Worm (Caenorhabditis elegans): Measurements from ENCODE around the gene pals-40.

pals-40 gene

DNA sequence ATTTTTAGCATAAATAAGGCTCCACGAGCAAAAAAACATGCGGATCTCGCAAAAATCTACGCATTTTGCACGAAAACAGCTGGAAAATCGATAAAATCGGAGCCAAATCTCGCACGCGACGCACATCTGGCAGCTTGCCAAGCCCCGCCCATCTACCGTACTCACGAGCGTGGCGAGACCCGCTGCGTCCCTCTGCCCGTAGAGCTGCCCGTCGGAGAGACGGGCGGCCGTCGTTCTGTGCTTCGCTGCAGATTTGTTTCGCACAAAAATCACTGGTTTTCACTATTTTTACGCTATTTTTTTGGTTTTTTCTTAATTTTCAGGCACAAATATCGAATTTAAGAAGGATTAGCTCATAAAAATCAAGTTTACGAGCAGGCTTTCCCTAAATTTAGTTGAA, 40.9 kb upstream of the pals-40 start (continued):
- TF ChIP-seq irx-1 (tag; optimal IDR thresholded peaks at IDR 0.05) (peak; percentile 69), nhr-19 (GFP tag; conservative IDR thresholded peaks at IDR 0.05) (peak; percentile 89), skn-1 (tag; optimal IDR thresholded peaks at IDR 0.05) (peak; percentile 87), nhr-85 (tag) (peak; percentile 93), lin-15B (tag; optimal IDR thresholded peaks at IDR 0.05) (peak; percentile 86), sox-4 (tag; optimal IDR thresholded peaks at IDR 0.05) (peak; percentile 48), ceh-82 (tag; optimal IDR thresholded peaks at IDR 0.05) (peak; percentile 85 to 97 (median 86)), ceh-90 (tag; optimal IDR thresholded peaks at IDR 0.05) (no peak), nhr-90 (tag; optimal IDR thresholded peaks at IDR 0.05; ENCODE audit: poor library complexity) (peak; percentile 85)

DNA sequence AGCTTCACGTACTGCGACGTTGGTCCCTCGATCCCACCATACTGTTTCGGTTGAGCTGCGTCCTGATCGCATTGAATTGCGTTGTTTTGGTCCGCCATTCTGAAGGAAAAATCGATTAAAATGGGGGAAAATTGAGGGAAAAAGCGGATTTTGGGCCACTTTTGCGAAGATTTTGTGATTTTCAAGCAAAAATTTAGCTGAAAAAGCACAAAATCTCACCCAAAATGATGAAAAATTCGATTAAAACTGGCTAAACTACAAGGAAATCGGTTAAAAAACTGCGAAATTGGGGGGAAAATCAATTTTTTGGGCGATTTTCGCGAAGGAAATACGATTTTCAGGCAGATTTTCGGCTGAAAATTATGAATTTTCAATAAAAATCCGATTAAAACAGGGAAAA, 39.3 kb upstream of the pals-40 start, which contains the start of gene elc-1:
TSS of gene elc-1 (minus strand) at position 101 of the 400 bp plus-strand sequence.
- no peak for TF ChIP-seq unc-98 (GFP tag; IDR thresholded peaks at IDR 0.05)
- TF ChIP-seq ceh-88 (GFP tag; IDR thresholded peaks at IDR 0.05), result no peak
- TF ChIP-seq aly-2 (tag; optimal IDR thresholded peaks at IDR 0.05), result no peak
- no peak for TF ChIP-seq elt-2 (tag; optimal IDR thresholded peaks at IDR 0.05)
- no peak for TF ChIP-seq lin-35 (GFP tag; optimal IDR thresholded peaks at IDR 0.05)
- TF ChIP-seq fkh-8 (tag; optimal IDR thresholded peaks at IDR 0.05), result no peak

DNA sequence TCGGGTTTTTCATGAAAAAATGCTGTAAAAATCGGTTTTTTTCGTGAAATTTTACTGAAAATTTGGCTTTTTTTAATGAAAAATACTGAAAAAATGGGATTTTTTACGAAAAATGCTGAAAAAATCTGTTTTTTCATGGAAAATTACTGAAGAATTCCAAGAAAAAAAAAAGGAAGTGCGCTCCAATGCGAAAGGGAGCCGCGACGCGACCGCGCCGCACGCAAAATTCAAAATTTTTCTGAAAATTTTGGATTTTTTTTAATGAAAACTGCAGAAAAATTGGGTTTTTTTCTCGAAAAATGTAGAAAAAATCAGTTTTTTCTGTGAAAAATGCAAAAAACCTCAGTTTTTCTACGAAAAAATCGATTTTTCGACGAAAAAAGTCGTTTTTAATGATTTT, 38.8 kb upstream of the pals-40 start:
- no peak for TF ChIP-seq alr-1 (tag; optimal IDR thresholded peaks at IDR 0.05; ENCODE audit: borderline replicate concordance)
- no peak for TF ChIP-seq ceh-88 (GFP tag; IDR thresholded peaks at IDR 0.05)
- TF ChIP-seq nhr-19 (GFP tag; conservative IDR thresholded peaks at IDR 0.05), result no peak
- TF ChIP-seq nhr-76 (tag; optimal IDR thresholded peaks at IDR 0.05), result no peak
- no peak for TF ChIP-seq fkh-8 (tag; optimal IDR thresholded peaks at IDR 0.05)
- TF ChIP-seq C16A3.4 (tag; optimal IDR thresholded peaks at IDR 0.05), result no peak
- no peak for TF ChIP-seq nhr-237 (tag; optimal IDR thresholded peaks at IDR 0.05)

DNA sequence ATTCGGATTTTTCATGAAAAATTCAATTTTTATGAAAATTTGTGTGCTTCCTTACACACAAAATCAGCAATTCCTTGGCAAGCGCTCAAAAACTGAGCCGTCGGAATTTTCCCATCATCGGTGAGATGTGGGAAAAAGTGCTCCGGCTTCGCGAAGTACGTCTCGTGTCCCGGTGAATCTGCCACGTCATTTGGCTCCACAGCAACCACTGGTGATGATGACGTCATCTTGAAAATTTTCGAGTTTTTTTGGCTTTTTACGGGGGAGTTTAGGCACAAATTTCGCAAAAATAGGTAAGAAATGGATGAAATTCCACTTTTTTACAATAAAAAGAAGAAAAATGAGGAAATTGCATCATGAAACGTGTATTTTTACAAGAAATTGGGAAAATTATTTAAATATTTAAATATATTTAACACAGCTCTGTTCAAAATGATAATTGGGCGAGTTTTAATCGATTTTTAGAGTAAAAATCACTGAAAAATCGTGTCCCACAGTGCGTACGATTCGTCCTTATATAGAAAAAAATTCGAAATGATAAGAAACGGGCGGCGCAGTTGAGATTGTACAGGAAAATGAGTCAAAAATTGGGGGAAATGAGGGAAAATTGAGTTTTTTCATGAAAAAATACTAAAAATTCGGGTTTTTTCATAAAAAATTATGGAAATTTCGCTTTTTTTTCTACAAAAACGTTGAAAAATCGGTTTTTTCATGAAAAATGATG, 36.2 kb upstream of the pals-40 start, which contains the start of gene Y82E9BR.14:
TSS of gene Y82E9BR.14 (minus strand) at position 227 of the 724 bp plus-strand sequence.
- no peak for TF ChIP-seq lin-39 (tag; optimal IDR thresholded peaks at IDR 0.05)
- no peak for TF ChIP-seq pag-3 (tag; optimal IDR thresholded peaks at IDR 0.05; ENCODE audit: borderline replicate concordance, insufficient read depth)
- TF ChIP-seq nhr-47 (tag; optimal IDR thresholded peaks at IDR 0.05), result no peak
- no peak for TF ChIP-seq lin-14 (GFP tag; optimal IDR thresholded peaks at IDR 0.05)
- TF ChIP-seq ceh-63 (GFP tag; optimal IDR thresholded peaks at IDR 0.05), result no peak
- TF ChIP-seq isw-1 (GFP tag; IDR thresholded peaks at IDR 0.05), result no peak
- TF ChIP-seq hpl-2 (GFP tag; optimal IDR thresholded peaks at IDR 0.05), result no peak
- no peak for TF ChIP-seq ceh-82 (tag; optimal IDR thresholded peaks at IDR 0.05)
- no peak for TF ChIP-seq vab-15 (tag; optimal IDR thresholded peaks at IDR 0.05)
- TF ChIP-seq ets-5 (GFP tag; IDR thresholded peaks at IDR 0.05), result no peak
- TF ChIP-seq C16A3.4 (tag; optimal IDR thresholded peaks at IDR 0.05), result no peak
- no peak for TF ChIP-seq elt-2 (tag; optimal IDR thresholded peaks at IDR 0.05)
- no peak for TF ChIP-seq ces-1 (GFP tag; optimal IDR thresholded peaks at IDR 0.05)
- TF ChIP-seq fkh-8 (tag; optimal IDR thresholded peaks at IDR 0.05), result no peak

DNA sequence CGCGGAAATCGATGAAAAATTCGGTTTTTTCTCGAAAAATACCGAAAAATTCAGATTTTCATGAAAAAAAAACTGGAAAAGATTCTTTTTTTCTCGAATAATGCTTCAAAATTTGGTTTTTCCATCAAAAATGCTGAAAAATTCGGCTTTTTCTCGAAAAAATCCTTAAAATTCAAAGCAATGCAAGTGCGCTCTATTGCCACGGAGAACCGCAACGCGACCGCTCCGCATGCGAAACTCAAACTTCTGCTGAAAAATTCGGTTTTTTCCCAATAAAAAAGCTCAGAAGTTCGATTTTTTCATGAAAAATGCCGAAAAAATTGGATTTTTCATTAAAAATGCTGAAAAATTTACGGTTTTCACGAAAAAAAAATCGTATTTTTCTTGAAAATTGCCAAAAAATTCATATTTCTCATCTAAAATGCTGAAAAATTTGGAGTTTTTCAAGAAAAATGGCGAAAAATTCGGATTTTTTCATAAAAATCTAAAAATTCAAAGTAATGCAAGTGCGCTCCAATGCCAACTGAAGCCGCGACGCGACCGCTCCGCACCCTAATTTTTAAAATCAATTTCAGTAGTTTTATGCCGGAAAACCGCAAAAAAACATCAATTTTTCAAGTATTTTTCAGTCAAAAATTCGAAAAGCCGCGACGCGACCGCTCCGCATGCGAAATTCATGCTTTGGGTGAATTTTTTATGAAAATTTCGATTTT, 35.5 kb upstream of the pals-40 start:
- TF ChIP-seq nhr-77 (tag; optimal IDR thresholded peaks at IDR 0.05), result no peak
- no peak for TF ChIP-seq nhr-76 (tag; optimal IDR thresholded peaks at IDR 0.05)
- TF ChIP-seq dpl-1 (GFP tag; optimal IDR thresholded peaks at IDR 0.05), result no peak
- no peak for TF ChIP-seq F16B12.6 (tag; optimal IDR thresholded peaks at IDR 0.05)
- TF ChIP-seq ets-5 (GFP tag; IDR thresholded peaks at IDR 0.05), result no peak
- no peak for TF ChIP-seq efl-1 (optimal IDR thresholded peaks at IDR 0.05)
- no peak for TF ChIP-seq efl-1 (GFP tag; optimal IDR thresholded peaks at IDR 0.05 in 1 of 2)
- TF ChIP-seq C16A3.4 (tag; optimal IDR thresholded peaks at IDR 0.05), result no peak
- TF ChIP-seq egl-27 (tag; optimal IDR thresholded peaks at IDR 0.05), result no peak
- no peak for TF ChIP-seq jun-1 (tag; optimal IDR thresholded peaks at IDR 0.05)
- no peak for TF ChIP-seq C04F5.9 (tag; optimal IDR thresholded peaks at IDR 0.05)
- TF ChIP-seq unc-62 (GFP tag; optimal IDR thresholded peaks at IDR 0.05), result no peak
- no peak for TF ChIP-seq mdl-1 (tag; optimal IDR thresholded peaks at IDR 0.05)
- TF ChIP-seq lin-39 (tag; optimal IDR thresholded peaks at IDR 0.05), result no peak
- no peak for TF ChIP-seq pax-3 (tag; optimal IDR thresholded peaks at IDR 0.05)

All from whole organism, L1 larva.